Fruit fly (Drosophila melanogaster) whole organism: ENCODE data around the gene Vha100-4.

Experiments used
- CG8478 ChIP-seq: fragments of >200 bp; optimal IDR thresholded peaks from 2 replicates; lab custom pipeline; 2018; ENCODE audit warnings: inconsistent platforms
- EcR ChIP-seq, 2 experiments: fragments of >200 bp; optimal IDR thresholded peaks; 2 replicates each; lab custom pipeline; 2017; ENCODE audit warnings: missing biosample characterization in 2 of 2, missing genetic modification characterization in 2 of 2, missing genetic modification reagents in 2 of 2
- pan ChIP-seq: fragments of >200 bp; optimal IDR thresholded peaks from 2 replicates; lab custom pipeline; 2017
- usp ChIP-seq: fragments of >200 bp; optimal IDR thresholded peaks from 2 replicates; lab custom pipeline; 2017; ENCODE audit warnings: missing biosample characterization, missing genetic modification characterization, mixed read lengths

DNA sequence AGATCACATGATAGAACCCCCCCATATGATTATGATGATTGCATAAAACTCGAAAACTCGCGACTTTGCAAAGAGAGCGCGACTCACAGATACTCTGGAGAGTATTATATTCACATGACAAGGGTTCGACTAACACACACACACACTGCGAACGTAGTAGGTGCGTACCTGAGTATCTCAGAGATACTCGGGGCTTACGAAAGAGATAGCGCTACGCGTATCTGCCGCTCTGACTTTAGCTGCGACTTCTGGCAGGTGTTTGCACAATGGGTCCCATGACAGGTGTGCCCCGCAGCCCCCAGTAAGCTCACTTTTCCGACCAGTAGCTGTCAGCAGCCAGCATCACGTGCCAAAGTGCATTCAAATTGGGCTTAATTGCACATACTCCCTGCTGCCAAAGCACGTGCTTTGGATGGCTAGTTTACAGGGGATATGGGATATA, 8.9 kb upstream of the Vha100-4 start:
- no peak for TF ChIP-seq EcR (GFP tag; optimal IDR thresholded peaks at IDR 0.05; lab: Kevin White, UChicago)
- TF ChIP-seq usp, result no peak
- no peak for TF ChIP-seq CG8478
- TF ChIP-seq pan, result no peak
